Worm (Caenorhabditis elegans): ENCODE data around the gene nas-24.

The nas-24 gene

DNA sequence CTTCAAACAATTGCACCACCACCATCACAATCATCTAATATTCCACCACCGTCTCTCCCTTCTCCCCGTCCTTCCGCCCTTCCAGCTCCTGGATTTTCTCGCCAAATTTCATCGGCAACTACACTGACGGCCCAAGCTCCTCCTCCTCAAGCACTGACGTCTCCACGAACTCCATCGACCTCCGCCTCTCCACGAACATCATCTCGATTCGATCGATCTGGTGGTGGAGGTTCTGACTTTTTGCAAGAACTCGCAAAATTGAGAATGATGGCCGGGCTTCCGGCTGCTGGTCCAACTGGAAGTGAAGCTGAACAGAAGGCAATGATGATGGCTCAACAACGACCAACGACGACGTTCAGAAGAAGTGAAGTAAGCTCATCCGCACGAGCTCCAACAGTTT is 24.9 kb downstream of the nas-24 start:
- no peak for TF ChIP-seq unc-39 (tag; optimal IDR thresholded peaks at IDR 0.05)
- TF ChIP-seq lin-32 (GFP tag; optimal IDR thresholded peaks at IDR 0.05), result no peak
- TF ChIP-seq ztf-11 (tag; optimal IDR thresholded peaks at IDR 0.05), result no peak
- TF ChIP-seq ces-1 (GFP tag; optimal IDR thresholded peaks at IDR 0.05), result no peak
- no peak for TF ChIP-seq mab-5 (tag; optimal IDR thresholded peaks at IDR 0.05)
- TF ChIP-seq zip-8 (tag; optimal IDR thresholded peaks at IDR 0.05), result no peak
- no peak for TF ChIP-seq blmp-1 (tag; optimal IDR thresholded peaks at IDR 0.05)
- TF ChIP-seq flh-1 (GFP tag; optimal IDR thresholded peaks at IDR 0.05), result no peak
- no peak for TF ChIP-seq elt-3 (tag; optimal IDR thresholded peaks at IDR 0.05)
- no peak for TF ChIP-seq mep-1 (tag; optimal IDR thresholded peaks at IDR 0.05)
- no peak for TF ChIP-seq unc-120 (tag; optimal IDR thresholded peaks at IDR 0.05; ENCODE audit: poor library complexity, severe bottlenecking)
- no peak for TF ChIP-seq nhr-12 (tag; optimal IDR thresholded peaks at IDR 0.05)
- TF ChIP-seq M03D4.4 (tag; optimal IDR thresholded peaks at IDR 0.05), result no peak
- TF ChIP-seq sem-2 (GFP tag; optimal IDR thresholded peaks at IDR 0.05), result no peak
- no peak for TF ChIP-seq sptf-1 (tag; optimal IDR thresholded peaks at IDR 0.05)
- TF ChIP-seq hlh-1 (tag; optimal IDR thresholded peaks at IDR 0.05), result no peak
- no peak for TF ChIP-seq tbx-8 (GFP tag; optimal IDR thresholded peaks at IDR 0.05)

DNA sequence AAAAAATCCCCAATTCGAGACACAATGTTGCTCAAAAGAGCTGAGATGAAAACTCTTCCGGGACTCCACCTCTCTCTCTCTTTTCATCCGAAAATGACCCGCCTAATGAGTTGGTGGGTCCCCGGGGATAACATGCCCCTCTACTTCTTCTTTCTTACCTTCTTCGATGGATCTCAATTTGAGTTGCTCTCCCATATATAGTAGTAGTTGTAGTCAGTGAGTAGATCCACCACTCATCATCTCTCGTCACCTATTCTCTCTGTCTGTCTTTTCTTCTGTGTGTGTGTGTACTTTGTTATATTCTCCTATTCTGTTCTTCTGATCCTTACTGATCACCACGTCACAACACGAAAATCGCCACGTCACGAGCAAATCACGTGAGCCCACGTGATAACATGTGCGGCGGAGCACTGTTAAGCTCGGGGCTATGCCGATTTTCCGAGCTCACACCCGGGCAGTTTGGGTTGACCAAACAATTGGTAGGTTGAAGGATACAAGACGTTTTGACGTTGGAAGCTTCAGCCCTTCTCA is 27.1 kb downstream of the nas-24 start, which contains the start of gene twk-32:
Gene twk-32, plus strand, starts transcription at position 396 of the 531 bp plus-strand sequence.
- TF ChIP-seq sptf-1 (tag; optimal IDR thresholded peaks at IDR 0.05), result no peak
- peak; percentile 18 for TF ChIP-seq ces-1 (GFP tag; optimal IDR thresholded peaks at IDR 0.05)

DNA sequence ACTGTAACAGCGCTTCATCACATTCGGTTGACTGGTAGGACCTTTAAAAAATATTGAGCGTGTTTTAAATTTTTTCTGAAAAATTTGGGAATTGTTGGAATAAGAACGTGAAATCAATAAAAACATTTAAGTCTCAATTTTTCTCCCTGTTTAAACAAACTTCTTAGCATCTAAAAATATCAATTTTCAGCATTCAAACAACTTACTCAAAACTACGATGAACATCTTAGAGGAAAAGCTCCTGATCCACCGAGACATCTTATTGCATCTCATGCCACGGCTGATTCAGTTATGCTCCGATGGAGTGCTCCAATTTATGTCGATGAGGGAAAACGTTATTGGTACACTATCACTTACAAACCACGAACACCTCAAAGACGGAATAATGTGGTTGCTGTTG is 30.0 kb downstream of the nas-24 start:
- TF ChIP-seq sptf-1 (tag; optimal IDR thresholded peaks at IDR 0.05), result no peak
- TF ChIP-seq blmp-1 (tag; optimal IDR thresholded peaks at IDR 0.05), result no peak
- no peak for TF ChIP-seq elt-1 (tag; optimal IDR thresholded peaks at IDR 0.05; ENCODE audit: borderline replicate concordance, insufficient read depth)
- TF ChIP-seq mls-2 (tag; optimal IDR thresholded peaks at IDR 0.05), result no peak
- no peak for TF ChIP-seq tbx-8 (GFP tag; optimal IDR thresholded peaks at IDR 0.05)
- no peak for TF ChIP-seq unc-120 (tag; optimal IDR thresholded peaks at IDR 0.05; ENCODE audit: poor library complexity, severe bottlenecking)
- TF ChIP-seq ceh-39 (tag; optimal IDR thresholded peaks at IDR 0.05), result no peak
- TF ChIP-seq hlh-1 (tag; optimal IDR thresholded peaks at IDR 0.05), result no peak
- no peak for TF ChIP-seq flh-1 (GFP tag; optimal IDR thresholded peaks at IDR 0.05)
- no peak for TF ChIP-seq nhr-237 (tag; optimal IDR thresholded peaks at IDR 0.05)
- no peak for TF ChIP-seq mab-5 (tag; optimal IDR thresholded peaks at IDR 0.05)
- no peak for TF ChIP-seq nhr-2 (tag; optimal IDR thresholded peaks at IDR 0.05)
- TF ChIP-seq lsy-2 (tag; optimal IDR thresholded peaks at IDR 0.05), result no peak
- TF ChIP-seq unc-62 (GFP tag; optimal IDR thresholded peaks at IDR 0.05), result no peak
- no peak for TF ChIP-seq nhr-28 (tag; optimal IDR thresholded peaks at IDR 0.05)

DNA sequence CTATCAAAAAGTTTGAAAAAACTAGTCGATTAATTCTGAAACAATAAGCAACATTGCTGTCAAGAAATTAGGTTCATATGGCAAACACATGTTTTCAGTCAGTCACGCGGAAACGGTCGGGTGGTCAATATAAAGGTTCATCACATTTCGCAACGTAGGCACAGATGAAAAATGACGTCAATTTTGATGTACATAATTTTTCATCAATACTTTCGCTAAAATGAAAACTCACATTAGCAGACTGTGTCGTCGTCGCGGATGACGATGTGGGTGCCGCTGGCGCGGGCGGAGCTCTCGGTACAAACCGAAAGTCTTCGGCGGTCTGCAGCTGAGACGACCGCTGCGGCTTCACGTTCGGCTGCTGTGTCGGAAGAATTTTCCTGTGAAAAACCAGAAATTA is 34.7 kb downstream of the nas-24 start, which contains the start of gene swan-2:
Gene swan-2, minus strand, starts transcription at position 380 of the 400 bp plus-strand sequence.
- TF ChIP-seq M03D4.4 (tag; optimal IDR thresholded peaks at IDR 0.05), result no peak
- TF ChIP-seq sem-2 (GFP tag; optimal IDR thresholded peaks at IDR 0.05), result no peak

DNA sequence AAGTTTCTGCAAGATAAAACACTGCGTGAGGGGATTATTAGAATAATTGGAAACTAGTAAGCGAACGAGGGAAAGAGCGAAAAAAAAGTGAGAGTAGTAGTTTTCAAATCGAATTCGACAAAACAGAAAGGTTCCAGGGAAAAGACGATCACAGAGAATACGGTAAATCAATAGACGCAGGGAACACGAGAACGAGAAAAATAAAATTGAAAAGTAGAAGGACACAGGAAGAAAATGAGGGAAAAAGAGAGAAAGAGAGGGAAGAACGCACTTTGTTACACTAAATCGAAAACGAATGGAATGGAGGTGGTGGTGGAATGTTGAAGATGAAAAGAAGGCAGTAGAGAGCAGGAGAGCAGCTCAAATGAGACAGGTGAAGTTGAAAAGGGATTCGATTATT is 38.0 kb downstream of the nas-24 start, which contains the start of gene swan-1:
Gene swan-1, minus strand, starts transcription at position 6 of the 400 bp plus-strand sequence.
- TF ChIP-seq unc-120 (tag; optimal IDR thresholded peaks at IDR 0.05; ENCODE audit: poor library complexity, severe bottlenecking) (peak; percentile 40), drap-1 (GFP tag; optimal IDR thresholded peaks at IDR 0.05) (no peak), hlh-1 (tag; optimal IDR thresholded peaks at IDR 0.05) (peak; percentile 41)

DNA sequence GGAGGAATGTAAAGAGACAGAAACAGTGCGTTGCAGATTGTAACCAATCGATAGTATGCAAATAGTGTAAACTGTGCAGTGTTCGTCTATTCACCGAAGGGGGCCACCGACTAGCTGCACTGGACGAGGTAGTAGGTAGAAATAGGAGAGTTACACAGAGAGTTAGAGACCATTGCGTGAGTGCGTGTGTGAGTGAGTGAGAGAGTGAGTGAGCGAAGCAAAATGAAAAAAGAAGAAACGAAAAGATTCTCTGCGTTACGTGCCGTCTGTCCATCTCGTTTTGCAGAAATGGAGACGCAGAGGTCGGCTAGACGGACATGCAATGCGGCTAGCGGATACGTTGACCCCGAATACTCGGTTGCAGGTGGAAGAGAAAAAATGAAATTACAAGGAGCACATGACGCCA is 39.3 kb downstream of the nas-24 start:
- TF ChIP-seq nhr-237 (tag; optimal IDR thresholded peaks at IDR 0.05), result no peak
- peak; percentile 69 for TF ChIP-seq cnd-1 (tag; optimal IDR thresholded peaks at IDR 0.05)
- peak; percentile 15 for TF ChIP-seq lin-13 (tag; optimal IDR thresholded peaks at IDR 0.05)
- TF ChIP-seq nhr-28 (tag; optimal IDR thresholded peaks at IDR 0.05), result no peak
- peak; percentile 53 for TF ChIP-seq sptf-1 (tag; optimal IDR thresholded peaks at IDR 0.05)
- no peak for TF ChIP-seq ztf-11 (tag; optimal IDR thresholded peaks at IDR 0.05)
- peak; percentile 45 for TF ChIP-seq M03D4.4 (tag; optimal IDR thresholded peaks at IDR 0.05)
- peak; percentile 43 for TF ChIP-seq ces-1 (GFP tag; optimal IDR thresholded peaks at IDR 0.05)
- no peak for TF ChIP-seq bed-3 (GFP tag; optimal IDR thresholded peaks at IDR 0.05)
- no peak for TF ChIP-seq snpc-4 (tag; optimal IDR thresholded peaks at IDR 0.05)
- TF ChIP-seq unc-120 (tag; optimal IDR thresholded peaks at IDR 0.05; ENCODE audit: poor library complexity, severe bottlenecking), result peak; percentile 74
- no peak for TF ChIP-seq tbx-8 (GFP tag; optimal IDR thresholded peaks at IDR 0.05)
- no peak for TF ChIP-seq sem-2 (GFP tag; optimal IDR thresholded peaks at IDR 0.05)
- no peak for TF ChIP-seq elt-3 (tag; optimal IDR thresholded peaks at IDR 0.05)
- TF ChIP-seq nhr-12 (tag; optimal IDR thresholded peaks at IDR 0.05), result no peak
- peak; percentile 56 for TF ChIP-seq unc-62 (GFP tag; optimal IDR thresholded peaks at IDR 0.05)
- TF ChIP-seq flh-1 (GFP tag; optimal IDR thresholded peaks at IDR 0.05), result no peak
- peak; percentile 74 for TF ChIP-seq mep-1 (tag; optimal IDR thresholded peaks at IDR 0.05)
- peak; percentile 78 for TF ChIP-seq ceh-39 (tag; optimal IDR thresholded peaks at IDR 0.05)
- TF ChIP-seq ceh-43 (GFP tag; optimal IDR thresholded peaks at IDR 0.05), result no peak
- TF ChIP-seq zip-8 (tag; optimal IDR thresholded peaks at IDR 0.05), result peak; percentile 3
- TF ChIP-seq elt-1 (tag; optimal IDR thresholded peaks at IDR 0.05; ENCODE audit: borderline replicate concordance, insufficient read depth), result no peak
- peak; percentile 80 for TF ChIP-seq hlh-1 (tag; optimal IDR thresholded peaks at IDR 0.05)
- TF ChIP-seq ham-2 (GFP tag; optimal IDR thresholded peaks at IDR 0.05), result peak; percentile 96
- peak; percentile 75 for TF ChIP-seq mls-2 (tag; optimal IDR thresholded peaks at IDR 0.05)
- TF ChIP-seq ceh-83 (GFP tag; optimal IDR thresholded peaks at IDR 0.05), result no peak
- peak; percentile 76 for TF ChIP-seq nhr-2 (tag; optimal IDR thresholded peaks at IDR 0.05)
- no peak for TF ChIP-seq lin-32 (GFP tag; optimal IDR thresholded peaks at IDR 0.05)
- no peak for TF ChIP-seq mab-5 (tag; optimal IDR thresholded peaks at IDR 0.05)
- peak; percentile 9 for TF ChIP-seq drap-1 (GFP tag; optimal IDR thresholded peaks at IDR 0.05)
- TF ChIP-seq blmp-1 (tag; optimal IDR thresholded peaks at IDR 0.05), result no peak
- peak; percentile 16 for TF ChIP-seq lsy-2 (tag; optimal IDR thresholded peaks at IDR 0.05)
- peak; percentile 64 for TF ChIP-seq pha-4 (tag; optimal IDR thresholded peaks at IDR 0.05)
